Worm (Caenorhabditis elegans) whole organism, L1 larva: Measurements from ENCODE around the gene AC3.12.
A peak's percentile ranks its signal among the peaks of the same experiment; 100 is the strongest.

Experiments
- C34B4.2 ChIP-seq: sonication (generic microtip); optimal IDR thresholded peaks from 2 replicates; lab custom pipeline; 2017; ENCODE audit warnings: mild to moderate bottlenecking, missing genetic modification characterization, missing compliant biosample characterization
- F16B12.6 ChIP-seq: fragments of 150-350 bp; optimal IDR thresholded peaks from 2 replicates; lab custom pipeline; 2014; ENCODE audit warnings: missing biosample characterization, missing genetic modification characterization
- alr-1 ChIP-seq: fragments of 200-800 bp; sonication (Bioruptor generic); optimal IDR thresholded peaks from 2 replicates; lab custom pipeline; 2018; ENCODE audit warnings: borderline replicate concordance, mild to moderate bottlenecking, missing genetic modification characterization, missing compliant biosample characterization
- ama-1 ChIP-seq: fragments of 150-350 bp; optimal IDR thresholded peaks from 2 replicates; lab custom pipeline; 2014
- ceh-63 ChIP-seq: fragments of 200-800 bp; sonication (Bioruptor generic); optimal IDR thresholded peaks from 2 replicates; lab custom pipeline; 2018; ENCODE audit warnings: mild to moderate bottlenecking, missing genetic modification characterization, missing compliant biosample characterization
- ceh-88 ChIP-seq: fragments of 200-800 bp; sonication (Bioruptor generic); IDR thresholded peaks from 2 replicates; pipeline ENCODE4 v1.3.6; 2022; ENCODE audit warnings: missing genetic modification characterization, missing compliant biosample characterization
- dsc-1 ChIP-seq: sonication (generic microtip); optimal IDR thresholded peaks from 2 replicates; lab custom pipeline; 2016; ENCODE audit warnings: mild to moderate bottlenecking, missing genetic modification characterization, missing compliant biosample characterization
- efl-1 ChIP-seq, 4 experiments: fragments of 150-350 bp; optimal IDR thresholded peaks in 3 of 4; peaks in 1 of 4; 1 replicate in 1 of 4; 2 replicates in 3 of 4; lab custom pipeline; 2014; ENCODE audit warnings: missing biosample characterization in 2 of 4, missing genetic modification characterization in 2 of 4, missing genetic modification reagents in 2 of 4
- egl-27 ChIP-seq, 2 experiments: fragments of 150-350 bp in 1 of 2; sonication (generic microtip); optimal IDR thresholded peaks; 3 replicates each; lab custom pipeline; 2017 to 2018; ENCODE audit warnings: missing biosample characterization in 2 of 2, missing genetic modification characterization in 2 of 2, missing genetic modification reagents in 2 of 2
- elt-2 ChIP-seq: sonication (generic microtip); optimal IDR thresholded peaks from 2 replicates; lab custom pipeline; 2016; ENCODE audit warnings: missing genetic modification characterization, mild to moderate bottlenecking, inconsistent platforms, missing compliant biosample characterization, missing genetic modification reagents
- fkh-10 ChIP-seq: sonication (generic microtip); optimal IDR thresholded peaks from 2 replicates; lab custom pipeline; 2017; ENCODE audit warnings: missing biosample characterization, missing genetic modification reagents, missing genetic modification characterization
- fkh-4 ChIP-seq: sonication (generic microtip); optimal IDR thresholded peaks from 2 replicates; lab custom pipeline; 2016; ENCODE audit warnings: missing compliant biosample characterization, missing genetic modification characterization, borderline replicate concordance
- fkh-8 ChIP-seq: sonication (generic microtip); optimal IDR thresholded peaks from 2 replicates; lab custom pipeline; 2016; ENCODE audit warnings: mild to moderate bottlenecking, missing genetic modification characterization, missing compliant biosample characterization
- hpl-2 ChIP-seq: fragments of 150-350 bp; optimal IDR thresholded peaks from 2 replicates; lab custom pipeline; 2014; ENCODE audit warnings: missing biosample characterization, missing genetic modification reagents, missing genetic modification characterization
- irx-1 ChIP-seq: sonication (generic microtip); optimal IDR thresholded peaks from 2 replicates; lab custom pipeline; 2016; ENCODE audit warnings: missing genetic modification characterization, missing compliant biosample characterization
- isw-1 ChIP-seq: fragments of 200-800 bp; sonication (Bioruptor generic); IDR thresholded peaks from 2 replicates; pipeline ENCODE4 v1.3.6; 2022; ENCODE audit warnings: missing genetic modification characterization, missing compliant biosample characterization
- jun-1 ChIP-seq: fragments of 150-350 bp; optimal IDR thresholded peaks from 2 replicates; lab custom pipeline; 2014; ENCODE audit warnings: missing biosample characterization, missing genetic modification reagents, missing genetic modification characterization
- lin-15B ChIP-seq: fragments of 150-350 bp; sonication (generic microtip); optimal IDR thresholded peaks from 3 replicates; lab custom pipeline; 2014; ENCODE audit warnings: missing biosample characterization, missing genetic modification characterization
- lir-3 ChIP-seq: sonication (generic microtip); optimal IDR thresholded peaks from 2 replicates; lab custom pipeline; 2016; ENCODE audit warnings: mild to moderate bottlenecking, missing genetic modification characterization, moderate library complexity, missing compliant biosample characterization; ENCODE audit not compliant: poor library complexity
- lsy-2 ChIP-seq, 2 experiments: fragments of 150-350 bp; optimal IDR thresholded peaks; 2 replicates each; lab custom pipeline; 2014; ENCODE audit warnings: missing biosample characterization in 2 of 2, missing genetic modification characterization in 2 of 2
- nhr-12 ChIP-seq: sonication (generic microtip); optimal IDR thresholded peaks from 2 replicates; lab custom pipeline; 2017; ENCODE audit warnings: missing biosample characterization, missing genetic modification characterization
- nhr-19 ChIP-seq: fragments of 200-800 bp; sonication (Bioruptor generic); conservative IDR thresholded peaks from 2 replicates; pipeline ENCODE4 v1.3.6; 2022; ENCODE audit warnings: missing genetic modification characterization, missing compliant biosample characterization
- nhr-20 ChIP-seq: sonication (generic microtip); optimal IDR thresholded peaks from 2 replicates; lab custom pipeline; 2016; ENCODE audit warnings: mild to moderate bottlenecking, missing genetic modification characterization, missing compliant biosample characterization
- nhr-237 ChIP-seq: fragments of 150-350 bp; optimal IDR thresholded peaks from 2 replicates; lab custom pipeline; 2014; ENCODE audit warnings: missing biosample characterization, missing genetic modification characterization
- nhr-76 ChIP-seq: sonication (generic microtip); optimal IDR thresholded peaks from 2 replicates; lab custom pipeline; 2017; ENCODE audit warnings: missing biosample characterization, missing genetic modification characterization
- nhr-77 ChIP-seq: fragments of 150-350 bp; optimal IDR thresholded peaks from 2 replicates; lab custom pipeline; 2014; ENCODE audit warnings: missing biosample characterization, missing genetic modification characterization
- nhr-84 ChIP-seq: sonication (generic microtip); optimal IDR thresholded peaks from 2 replicates; lab custom pipeline; 2017; ENCODE audit warnings: missing biosample characterization, missing genetic modification characterization
- nhr-90 ChIP-seq: sonication (generic microtip); optimal IDR thresholded peaks from 2 replicates; lab custom pipeline; 2016; ENCODE audit warnings: mild to moderate bottlenecking, missing genetic modification characterization, missing compliant biosample characterization; ENCODE audit not compliant: poor library complexity
- pag-3 ChIP-seq: sonication (generic microtip); optimal IDR thresholded peaks from 2 replicates; lab custom pipeline; 2017; ENCODE audit warnings: missing genetic modification characterization, mild to moderate bottlenecking, missing compliant biosample characterization, antibody characterized with exemption, borderline replicate concordance; ENCODE audit not compliant: insufficient read depth
- snpc-4 ChIP-seq: fragments of 150-350 bp; optimal IDR thresholded peaks from 2 replicates; lab custom pipeline; 2014; ENCODE audit warnings: missing biosample characterization, missing genetic modification characterization
- sox-4 ChIP-seq: sonication (generic microtip); optimal IDR thresholded peaks from 2 replicates; lab custom pipeline; 2016; ENCODE audit warnings: missing genetic modification characterization, missing compliant biosample characterization
- swsn-7 ChIP-seq: sonication (generic microtip); optimal IDR thresholded peaks from 2 replicates; lab custom pipeline; 2016; ENCODE audit warnings: missing genetic modification characterization, missing compliant biosample characterization
- unc-130 ChIP-seq: fragments of 150-350 bp; optimal IDR thresholded peaks from 2 replicates; lab custom pipeline; 2017; ENCODE audit warnings: missing biosample characterization, missing genetic modification characterization, inconsistent platforms
- unc-30 ChIP-seq: sonication (generic microtip); optimal IDR thresholded peaks from 2 replicates; lab custom pipeline; 2017; ENCODE audit warnings: missing biosample characterization, missing genetic modification characterization
- unc-86 ChIP-seq: sonication (generic microtip); optimal IDR thresholded peaks from 2 replicates; lab custom pipeline; 2016; ENCODE audit warnings: missing genetic modification characterization, missing compliant biosample characterization
- unc-98 ChIP-seq: fragments of 200-800 bp; sonication (Bioruptor generic); IDR thresholded peaks from 2 replicates; pipeline ENCODE4 v1.3.6; 2022; ENCODE audit warnings: missing genetic modification characterization, missing compliant biosample characterization
- xbp-1 ChIP-seq: sonication (generic microtip); optimal IDR thresholded peaks from 2 replicates; lab custom pipeline; 2016; ENCODE audit warnings: missing genetic modification characterization, missing compliant biosample characterization
- zag-1 ChIP-seq: fragments of 150-350 bp; optimal IDR thresholded peaks from 2 replicates; lab custom pipeline; 2014; ENCODE audit warnings: missing biosample characterization, missing genetic modification characterization
- zip-4 ChIP-seq: fragments of 200-800 bp; sonication (Bioruptor generic); optimal IDR thresholded peaks from 2 replicates; lab custom pipeline; 2018; ENCODE audit warnings: mild to moderate bottlenecking, missing genetic modification characterization, moderate library complexity, missing compliant biosample characterization
- ztf-4 ChIP-seq: fragments of 150-350 bp; optimal IDR thresholded peaks from 2 replicates; lab custom pipeline; 2014; ENCODE audit warnings: missing biosample characterization, missing genetic modification characterization

AC3.12 gene

ce11 chrV:10387412-10387811, 8.2 kb upstream of the AC3.12 start (continued):
- TF ChIP-seq unc-130 (tag; lab: Kevin White, UChicago) (no peak), nhr-19 (GFP tag; lab: Robert Waterston, UW) (no peak), nhr-20 (tag; lab: Kevin White, UChicago) (peak; percentile 35), nhr-237 (tag; lab: Kevin White, UChicago) (no peak), isw-1 (GFP tag; lab: Robert Waterston, UW) (no peak), lir-3 (tag; lab: Kevin White, UChicago) (no peak), nhr-76 (no peak), jun-1 (no peak), unc-98 (GFP tag; lab: Robert Waterston, UW) (no peak)

ce11 chrV:10383950-10384349, 4.8 kb upstream of the AC3.12 start, which contains the start of gene spe-10:
Gene spe-10 (plus strand): TSS chrV:10384250.
- no peak for TF ChIP-seq irx-1 (tag; lab: Kevin White, UChicago)
- TF ChIP-seq lsy-2 (tag; optimal IDR thresholded peaks at IDR 0.05; lab: Kevin White, UChicago), result no peak
- TF ChIP-seq efl-1 (optimal IDR thresholded peaks at IDR 0.05; lab: Kevin White, UChicago), result no peak
- TF ChIP-seq efl-1 (GFP tag; optimal IDR thresholded peaks at IDR 0.05 in 1 of 2; lab: Kevin White, UChicago), result no peak
- no peak for TF ChIP-seq nhr-77 (tag; lab: Kevin White, UChicago)
- no peak for TF ChIP-seq nhr-84 (tag; lab: Kevin White, UChicago)
- no peak for TF ChIP-seq alr-1 (tag; lab: Kevin White, UChicago)
- TF ChIP-seq ztf-4 (tag; lab: Kevin White, UChicago), result no peak
- TF ChIP-seq lin-15B (tag; lab: Kevin White, UChicago), result no peak
- TF ChIP-seq zip-4 (GFP tag; lab: Kevin White, UChicago), result no peak
- TF ChIP-seq xbp-1, result no peak
- no peak for TF ChIP-seq nhr-12 (tag; lab: Kevin White, UChicago)
- no peak for TF ChIP-seq unc-86 (tag; lab: Kevin White, UChicago)
- TF ChIP-seq hpl-2 (GFP tag; lab: Kevin White, UChicago), result no peak
- TF ChIP-seq C34B4.2 (tag; lab: Kevin White, UChicago), result no peak
- TF ChIP-seq F16B12.6, result no peak
- TF ChIP-seq nhr-76, result no peak
- no peak for TF ChIP-seq snpc-4 (tag; lab: Kevin White, UChicago)
- TF ChIP-seq unc-30 (tag; lab: Kevin White, UChicago), result no peak
- no peak for TF ChIP-seq nhr-90 (tag; lab: Kevin White, UChicago)

ce11 chrV:10382142-10382541, 2.9 kb upstream of the AC3.12 start, which contains the start of gene pqn-2:
Gene pqn-2 (plus strand): TSS chrV:10382442.
- TF ChIP-seq ceh-88 (GFP tag; lab: Robert Waterston, UW) (no peak), sox-4 (tag; lab: Kevin White, UChicago) (no peak), ceh-63 (GFP tag; lab: Kevin White, UChicago) (no peak), pag-3 (tag; lab: Kevin White, UChicago) (no peak), elt-2 (tag; lab: Kevin White, UChicago) (no peak), swsn-7 (tag; lab: Kevin White, UChicago) (no peak), fkh-10 (GFP tag; lab: Kevin White, UChicago) (no peak), fkh-4 (tag; lab: Kevin White, UChicago) (no peak), fkh-8 (tag; lab: Kevin White, UChicago) (no peak), nhr-76 (no peak), ama-1 (lab: Kevin White, UChicago) (no peak), egl-27 (tag; optimal IDR thresholded peaks at IDR 0.05; lab: Kevin White, UChicago) (no peak), dsc-1 (tag; lab: Kevin White, UChicago) (no peak), zag-1 (tag; lab: Kevin White, UChicago) (no peak)
